Fruit fly (Drosophila melanogaster): ENCODE data around the gene Gr93b.

Gr93b gene

dm6 chr3R:21849988-21850460 lies 6.5 kb upstream of the Gr93b start (continued):
- TF ChIP-seq wdn (GFP tag; IDR thresholded peaks at IDR 0.05) (no peak), chn (GFP tag; optimal IDR thresholded peaks at IDR 0.05) (peak; percentile 9), Hmx (GFP tag; optimal IDR thresholded peaks at IDR 0.05) (no peak), toy (GFP tag; IDR thresholded peaks at IDR 0.05) (no peak), B-H1 (GFP tag; IDR thresholded peaks at IDR 0.05) (peak; percentile 16; the same call in 1 of the 3 replicates), Opbp (GFP tag; IDR thresholded peaks at IDR 0.05; ENCODE audit: partially characterized antibody) (no peak), Elba2 (GFP tag; optimal IDR thresholded peaks at IDR 0.05) (no peak), CG15696 (tag; optimal IDR thresholded peaks at IDR 0.05) (peak; percentile 30), seq (GFP tag; IDR thresholded peaks at IDR 0.05) (no peak), CG4730 (GFP tag; IDR thresholded peaks at IDR 0.05) (no peak), H15 (GFP tag; IDR thresholded peaks at IDR 0.05) (peak; percentile 23; the same call in 1 of the 3 replicates), peb (GFP tag; IDR thresholded peaks at IDR 0.05) (no peak), CG14965 (GFP tag; optimal IDR thresholded peaks at IDR 0.05; ENCODE audit: borderline replicate concordance) (no peak), CG7745 (tag; optimal IDR thresholded peaks at IDR 0.05) (no peak), CG2116 (GFP tag; optimal IDR thresholded peaks at IDR 0.05) (peak; percentile 10), ERR (GFP tag; optimal IDR thresholded peaks at IDR 0.05) (no peak), CG7357 (GFP tag; IDR thresholded peaks at IDR 0.05) (0 out of 3 replicates have a peak, but pooled peaks have one; percentile 13), CG13296 (GFP tag; optimal IDR thresholded peaks at IDR 0.05) (no peak), CG14050 (GFP tag; IDR thresholded peaks at IDR 0.05) (no peak), HmgD (GFP tag; optimal IDR thresholded peaks at IDR 0.05) (no peak), CG11398 (GFP tag; optimal IDR thresholded peaks at IDR 0.05) (peak; percentile 40), vfl (GFP tag; optimal IDR thresholded peaks at IDR 0.05) (no peak), Dll (GFP tag; IDR thresholded peaks at IDR 0.05; ENCODE audit: partially characterized antibody) (no peak), tll (GFP tag; optimal IDR thresholded peaks at IDR 0.05) (no peak), mirr (GFP tag; optimal IDR thresholded peaks at IDR 0.05) (no peak), dan (GFP tag; IDR thresholded peaks at IDR 0.05) (no peak), row (GFP tag; IDR thresholded peaks at IDR 0.05) (peak; percentile 74), CG13123 (GFP tag; optimal IDR thresholded peaks at IDR 0.05) (no peak), chinmo (GFP tag; IDR thresholded peaks at IDR 0.05; ENCODE audit: partially characterized antibody) (no peak), CG3163 (GFP tag; optimal IDR thresholded peaks at IDR 0.05) (peak; percentile 35), Dip2 (GFP tag; IDR thresholded peaks at IDR 0.05) (no peak), Drgx (GFP tag; IDR thresholded peaks at IDR 0.05) (no peak), CG3065 (GFP tag; optimal IDR thresholded peaks at IDR 0.05) (no peak), Eip74EF (GFP tag; optimal IDR thresholded peaks at IDR 0.05) (no peak), CG14441 (GFP tag; IDR thresholded peaks at IDR 0.05) (no peak), CG11093 (GFP tag; IDR thresholded peaks at IDR 0.05) (no peak), ci (GFP tag; IDR thresholded peaks at IDR 0.05) (peak; percentile 64), Optix (GFP tag; IDR thresholded peaks at IDR 0.05) (no peak), rib (GFP tag; IDR thresholded peaks at IDR 0.05) (peak; percentile 33; the same call in 1 of the 2 replicates), abd-A (tag; optimal IDR thresholded peaks at IDR 0.05) (no peak), z (GFP tag; IDR thresholded peaks at IDR 0.05) (0 out of 3 replicates have a peak, but pooled peaks have one; percentile 33), sd (tag; optimal IDR thresholded peaks at IDR 0.05) (peak; percentile 50), YL-1 (GFP tag; optimal IDR thresholded peaks at IDR 0.05) (peak; percentile 1), cg (GFP tag; optimal IDR thresholded peaks at IDR 0.05) (peak; percentile 18), zen2 (GFP tag; IDR thresholded peaks at IDR 0.05; ENCODE audit: partially characterized antibody) (no peak), Gsc (GFP tag; IDR thresholded peaks at IDR 0.05) (no peak), Med (GFP tag) (peak; percentile 73), amos (GFP tag; IDR thresholded peaks at IDR 0.05; ENCODE audit: partially characterized antibody) (peak; percentile 15; the same call in 1 of the 2 replicates), Dek (tag; optimal IDR thresholded peaks at IDR 0.05) (no peak), corto (GFP tag; optimal IDR thresholded peaks at IDR 0.05) (no peak), CG11695 (GFP tag; IDR thresholded peaks at IDR 0.05) (0 out of 3 replicates have a peak, but pooled peaks have one; percentile 25)
